Worm (Caenorhabditis elegans) whole organism, L2 larva: ENCODE data around the gene W02H3.3.

Source experiments
- C34F6.9 ChIP-seq: fragments of 150-350 bp; optimal IDR thresholded peaks from 2 replicates; lab custom pipeline; 2014; ENCODE audit warnings: missing biosample characterization, missing genetic modification characterization
- F13H6.1 ChIP-seq: sonication (generic microtip); optimal IDR thresholded peaks from 2 replicates; lab custom pipeline; 2016; ENCODE audit warnings: missing genetic modification characterization, missing compliant biosample characterization
- R02D3.7 ChIP-seq: fragments of 150-350 bp; optimal IDR thresholded peaks from 2 replicates; lab custom pipeline; 2014; ENCODE audit warnings: missing biosample characterization, missing genetic modification characterization
- Y55F3AM.14 ChIP-seq: fragments of 200-800 bp; sonication (Bioruptor generic); optimal IDR thresholded peaks from 2 replicates; lab custom pipeline; 2018; ENCODE audit warnings: mild to moderate bottlenecking, missing genetic modification characterization, missing compliant biosample characterization
- alr-1 ChIP-seq: fragments of 150-350 bp; optimal IDR thresholded peaks from 2 replicates; lab custom pipeline; 2014; ENCODE audit warnings: missing biosample characterization, missing genetic modification characterization
- aly-2 ChIP-seq: fragments of 150-350 bp; optimal IDR thresholded peaks from 2 replicates; lab custom pipeline; 2014; ENCODE audit warnings: missing biosample characterization, missing genetic modification characterization
- blmp-1 ChIP-seq: sonication (generic microtip); optimal IDR thresholded peaks from 2 replicates; lab custom pipeline; 2017; ENCODE audit warnings: missing genetic modification characterization, mild to moderate bottlenecking, missing compliant biosample characterization, antibody characterized with exemption, moderate library complexity; ENCODE audit not compliant: insufficient read depth
- crh-2 ChIP-seq: sonication (generic microtip); optimal IDR thresholded peaks from 2 replicates; lab custom pipeline; 2017; ENCODE audit warnings: missing biosample characterization, missing genetic modification characterization
- dmd-4 ChIP-seq: sonication (generic microtip); optimal IDR thresholded peaks from 2 replicates; lab custom pipeline; 2017; ENCODE audit warnings: missing biosample characterization, missing genetic modification characterization
- elt-1 ChIP-seq: fragments of 150-350 bp; optimal IDR thresholded peaks from 2 replicates; lab custom pipeline; 2014; ENCODE audit warnings: missing biosample characterization, missing genetic modification characterization
- elt-3 ChIP-seq: sonication (generic microtip); optimal IDR thresholded peaks from 2 replicates; lab custom pipeline; 2017; ENCODE audit warnings: missing biosample characterization, missing genetic modification characterization
- fos-1 ChIP-seq: fragments of 150-350 bp; optimal IDR thresholded peaks from 2 replicates; lab custom pipeline; 2014; ENCODE audit warnings: missing biosample characterization, missing genetic modification characterization
- lin-39 ChIP-seq: fragments of 150-350 bp; optimal IDR thresholded peaks from 2 replicates; lab custom pipeline; 2014; ENCODE audit warnings: missing biosample characterization, missing genetic modification reagents, missing genetic modification characterization
- lsy-2 ChIP-seq, 2 experiments: fragments of 150-350 bp in 1 of 2; sonication (generic microtip) in 1 of 2; optimal IDR thresholded peaks; 2 replicates each; lab custom pipeline; 2014 to 2017; ENCODE audit warnings: missing biosample characterization in 2 of 2, missing genetic modification characterization in 2 of 2
- mab-5 ChIP-seq: fragments of 150-350 bp; optimal IDR thresholded peaks from 2 replicates; lab custom pipeline; 2014; ENCODE audit warnings: missing biosample characterization, missing genetic modification characterization
- mbf-1 ChIP-seq: sonication (generic microtip); optimal IDR thresholded peaks from 2 replicates; lab custom pipeline; 2017; ENCODE audit warnings: missing biosample characterization, missing genetic modification characterization
- mdl-1 ChIP-seq, 2 experiments: fragments of 150-350 bp in 1 of 2; sonication (generic microtip) in 1 of 2; optimal IDR thresholded peaks; 2 replicates each; lab custom pipeline; 2017; ENCODE audit warnings: missing biosample characterization in 2 of 2, missing genetic modification characterization in 2 of 2
- nhr-11 ChIP-seq: fragments of 150-350 bp; optimal IDR thresholded peaks from 2 replicates; lab custom pipeline; 2014; ENCODE audit warnings: missing biosample characterization, missing genetic modification characterization
- nhr-129 ChIP-seq: fragments of 150-350 bp; optimal IDR thresholded peaks from 2 replicates; lab custom pipeline; 2014; ENCODE audit warnings: missing biosample characterization, missing genetic modification characterization
- nhr-21 ChIP-seq: fragments of 150-350 bp; optimal IDR thresholded peaks from 2 replicates; lab custom pipeline; 2014; ENCODE audit warnings: missing biosample characterization, missing genetic modification characterization
- nhr-237 ChIP-seq: fragments of 150-350 bp; optimal IDR thresholded peaks from 2 replicates; lab custom pipeline; 2014; ENCODE audit warnings: missing biosample characterization, missing genetic modification characterization
- nhr-25 ChIP-seq: fragments of 150-350 bp; sonication (generic microtip); optimal IDR thresholded peaks from 3 replicates; lab custom pipeline; 2014; ENCODE audit warnings: missing biosample characterization, missing genetic modification characterization
- nhr-77 ChIP-seq: fragments of 150-350 bp; optimal IDR thresholded peaks from 2 replicates; lab custom pipeline; 2014; ENCODE audit warnings: missing biosample characterization, missing genetic modification characterization
- peb-1 ChIP-seq: fragments of 150-350 bp; optimal IDR thresholded peaks from 2 replicates; lab custom pipeline; 2014; ENCODE audit warnings: missing biosample characterization, missing genetic modification characterization
- sem-4 ChIP-seq: fragments of 150-350 bp; optimal IDR thresholded peaks from 2 replicates; lab custom pipeline; 2014; ENCODE audit warnings: missing biosample characterization, missing genetic modification reagents, missing genetic modification characterization
- skn-1 ChIP-seq: sonication (generic microtip); optimal IDR thresholded peaks from 2 replicates; lab custom pipeline; 2017; ENCODE audit warnings: missing biosample characterization, missing genetic modification characterization
- sma-9 ChIP-seq, 2 experiments: fragments of 150-350 bp in 1 of 2; sonication (generic microtip) in 1 of 2; optimal IDR thresholded peaks; 2 replicates each; lab custom pipeline; 2014 to 2016; ENCODE audit warnings: missing genetic modification characterization in 2 of 2, mild to moderate bottlenecking in 1 of 2, missing biosample characterization in 1 of 2, missing compliant biosample characterization in 1 of 2, missing genetic modification reagents in 1 of 2, moderate library complexity in 1 of 2
- unc-39 ChIP-seq: fragments of 150-350 bp; optimal IDR thresholded peaks from 2 replicates; lab custom pipeline; 2014; ENCODE audit warnings: missing biosample characterization, missing genetic modification characterization
- unc-55 ChIP-seq: fragments of 150-350 bp; sonication (generic microtip); optimal IDR thresholded peaks from 3 replicates; lab custom pipeline; 2014; ENCODE audit warnings: missing biosample characterization, missing genetic modification reagents, missing genetic modification characterization
- unc-62 ChIP-seq: fragments of 150-350 bp; optimal IDR thresholded peaks from 2 replicates; lab custom pipeline; 2014; ENCODE audit warnings: missing biosample characterization, missing genetic modification reagents, missing genetic modification characterization
- zag-1 ChIP-seq: fragments of 150-350 bp; optimal IDR thresholded peaks from 2 replicates; lab custom pipeline; 2014; ENCODE audit warnings: missing biosample characterization, missing genetic modification characterization
- ztf-1 ChIP-seq: fragments of 200-800 bp; sonication (Bioruptor generic); conservative IDR thresholded peaks from 2 replicates; pipeline ENCODE4 v1.3.6; 2022; ENCODE audit warnings: missing genetic modification characterization, missing compliant biosample characterization
- ztf-11 ChIP-seq: sonication (generic microtip); optimal IDR thresholded peaks from 2 replicates; lab custom pipeline; 2017; ENCODE audit warnings: missing biosample characterization, missing genetic modification characterization
- ztf-4 ChIP-seq: fragments of 150-350 bp; optimal IDR thresholded peaks from 2 replicates; lab custom pipeline; 2014; ENCODE audit warnings: missing biosample characterization, missing genetic modification characterization

Gene W02H3.3

ce11 chrX:11098086-11098485 lies at the start of gene W02H3.3:
W02H3.3 (minus strand) TSS chrX:11098186.
- TF ChIP-seq lsy-2 (tag; optimal IDR thresholded peaks at IDR 0.05; lab: Kevin White, UChicago) (no peak), fos-1 (tag; lab: Kevin White, UChicago) (no peak), C34F6.9 (tag; lab: Kevin White, UChicago) (no peak), sma-9 (GFP tag; optimal IDR thresholded peaks at IDR 0.05; lab: Kevin White, UChicago) (no peak), sma-9 (tag; optimal IDR thresholded peaks at IDR 0.05; lab: Kevin White, UChicago) (no peak)
- TF ChIP-seq, all 48 proteins: peak for 0

ce11 chrX:11137632-11138031 lies 39.6 kb upstream of the W02H3.3 start:
- peak; percentile 47 for TF ChIP-seq alr-1 (tag; lab: Kevin White, UChicago)
- peak; percentile 82 for TF ChIP-seq mab-5 (tag; lab: Kevin White, UChicago)
- TF ChIP-seq unc-55 = peak; percentile 68
- TF ChIP-seq crh-2 (tag; lab: Kevin White, UChicago) = no peak

ce11 chrX:11136988-11137387 lies 39.0 kb upstream of the W02H3.3 start:
- TF ChIP-seq peb-1 = no peak
- no peak for TF ChIP-seq mab-5 (tag; lab: Kevin White, UChicago)
- TF ChIP-seq nhr-237 (tag; lab: Kevin White, UChicago) = no peak
- TF ChIP-seq mbf-1 (tag; lab: Kevin White, UChicago) = no peak
- no peak for TF ChIP-seq nhr-129
- TF ChIP-seq Y55F3AM.14 = no peak
- no peak for TF ChIP-seq alr-1 (tag; lab: Kevin White, UChicago)
- TF ChIP-seq elt-1 (tag; lab: Kevin White, UChicago) = no peak
- no peak for TF ChIP-seq unc-55
- TF ChIP-seq sem-4 (tag; lab: Kevin White, UChicago) = no peak
- peak; percentile 3 for TF ChIP-seq blmp-1
- peak; percentile 7 for TF ChIP-seq fos-1 (tag; lab: Kevin White, UChicago)
- no peak for TF ChIP-seq aly-2 (tag; lab: Kevin White, UChicago)
- TF ChIP-seq ztf-1 (GFP tag; lab: Robert Waterston, UW) = no peak
- no peak for TF ChIP-seq mdl-1 (tag; optimal IDR thresholded peaks at IDR 0.05; lab: Kevin White, UChicago)
- no peak for TF ChIP-seq F13H6.1 (tag; lab: Kevin White, UChicago)
- TF ChIP-seq nhr-21 (tag; lab: Kevin White, UChicago) = peak; percentile 12
- TF ChIP-seq unc-62 (GFP tag; lab: Kevin White, UChicago) = no peak
- no peak for TF ChIP-seq lsy-2 (tag; optimal IDR thresholded peaks at IDR 0.05; lab: Kevin White, UChicago)
- no peak for TF ChIP-seq zag-1 (tag; lab: Kevin White, UChicago)
- TF ChIP-seq sma-9 (GFP tag; optimal IDR thresholded peaks at IDR 0.05; lab: Kevin White, UChicago) = peak; percentile 55
- no peak for TF ChIP-seq sma-9 (tag; optimal IDR thresholded peaks at IDR 0.05; lab: Kevin White, UChicago)
- TF ChIP-seq ztf-11 = no peak
- no peak for TF ChIP-seq lin-39
- TF ChIP-seq skn-1 (tag; lab: Kevin White, UChicago) = no peak
- no peak for TF ChIP-seq unc-39 (tag; lab: Kevin White, UChicago)
- no peak for TF ChIP-seq C34F6.9 (tag; lab: Kevin White, UChicago)
- no peak for TF ChIP-seq elt-3 (tag; lab: Kevin White, UChicago)
- TF ChIP-seq nhr-11 (tag; lab: Kevin White, UChicago) = no peak
- TF ChIP-seq nhr-77 (tag; lab: Kevin White, UChicago) = no peak
- TF ChIP-seq nhr-25 = no peak

- TF ChIP-seq alr-1 (tag; lab: Kevin White, UChicago) (peak; percentile 64), crh-2 (tag; lab: Kevin White, UChicago) (no peak), R02D3.7 (tag; lab: Kevin White, UChicago) (no peak), unc-55 (peak; percentile 64), aly-2 (tag; lab: Kevin White, UChicago) (no peak), lin-39 (no peak), ztf-4 (no peak), ztf-1 (GFP tag; lab: Robert Waterston, UW) (no peak), mab-5 (tag; lab: Kevin White, UChicago) (peak; percentile 72), unc-39 (tag; lab: Kevin White, UChicago) (no peak), unc-62 (GFP tag; lab: Kevin White, UChicago) (no peak), ztf-11 (no peak), nhr-11 (tag; lab: Kevin White, UChicago) (no peak), dmd-4 (tag; lab: Kevin White, UChicago) (no peak)
- TF ChIP-seq, all 48 proteins: peak for 3
These were observed 36.9 kb upstream of the W02H3.3 start for ce11 chrX:11134750-11135394.
